Worm (Caenorhabditis elegans) whole organism, mixed stage, embryonic: Measurements from ENCODE around the gene egl-18.

Source experiments
- M03D4.4 ChIP-seq: sonication (generic microtip); optimal IDR thresholded peaks from 2 replicates; lab custom pipeline; 2017; ENCODE audit warnings: mild to moderate bottlenecking, missing genetic modification characterization, missing compliant biosample characterization
- bed-3 ChIP-seq: fragments of 200-800 bp; sonication (Bioruptor generic); optimal IDR thresholded peaks from 3 replicates; lab custom pipeline; 2018; ENCODE audit warnings: mild to moderate bottlenecking, missing genetic modification characterization, moderate library complexity, missing compliant biosample characterization
- blmp-1 ChIP-seq: fragments of 150-350 bp; optimal IDR thresholded peaks from 2 replicates; lab custom pipeline; 2014; ENCODE audit warnings: missing biosample characterization, missing genetic modification characterization
- ceh-39 ChIP-seq: fragments of 150-350 bp; optimal IDR thresholded peaks from 2 replicates; lab custom pipeline; 2014; ENCODE audit warnings: missing biosample characterization, missing genetic modification characterization
- ceh-43 ChIP-seq: fragments of 200-800 bp; sonication (Bioruptor generic); optimal IDR thresholded peaks from 2 replicates; lab custom pipeline; 2018; ENCODE audit warnings: mild to moderate bottlenecking, missing genetic modification characterization, moderate library complexity, missing compliant biosample characterization
- ceh-83 ChIP-seq: fragments of 200-800 bp; sonication (Bioruptor generic); optimal IDR thresholded peaks from 2 replicates; lab custom pipeline; 2018; ENCODE audit warnings: mild to moderate bottlenecking, missing genetic modification characterization, missing compliant biosample characterization
- ces-1 ChIP-seq: fragments of 150-350 bp; optimal IDR thresholded peaks from 2 replicates; lab custom pipeline; 2014; ENCODE audit warnings: missing biosample characterization, missing genetic modification reagents, missing genetic modification characterization
- cnd-1 ChIP-seq: fragments of 200-800 bp; sonication (Bioruptor generic); optimal IDR thresholded peaks from 2 replicates; lab custom pipeline; 2018; ENCODE audit warnings: mild to moderate bottlenecking, missing genetic modification characterization, missing compliant biosample characterization
- drap-1 ChIP-seq: fragments of 200-800 bp; sonication (Bioruptor generic); optimal IDR thresholded peaks from 3 replicates; lab custom pipeline; 2018; ENCODE audit warnings: mild to moderate bottlenecking, missing genetic modification characterization, missing compliant biosample characterization
- elt-1 ChIP-seq: sonication (generic microtip); optimal IDR thresholded peaks from 2 replicates; lab custom pipeline; 2017; ENCODE audit warnings: missing genetic modification characterization, mild to moderate bottlenecking, missing compliant biosample characterization, antibody characterized with exemption, moderate library complexity, borderline replicate concordance; ENCODE audit not compliant: insufficient read depth
- elt-3 ChIP-seq: fragments of 150-350 bp; optimal IDR thresholded peaks from 2 replicates; lab custom pipeline; 2014; ENCODE audit warnings: missing biosample characterization, missing genetic modification characterization
- flh-1 ChIP-seq: fragments of 200-800 bp; sonication (Bioruptor generic); optimal IDR thresholded peaks from 2 replicates; lab custom pipeline; 2018; ENCODE audit warnings: mild to moderate bottlenecking, missing genetic modification characterization, moderate library complexity, missing compliant biosample characterization
- ham-2 ChIP-seq: fragments of 200-800 bp; sonication (Bioruptor generic); optimal IDR thresholded peaks from 2 replicates; lab custom pipeline; 2018; ENCODE audit warnings: mild to moderate bottlenecking, missing genetic modification characterization, missing compliant biosample characterization
- hlh-1 ChIP-seq: fragments of 150-350 bp; optimal IDR thresholded peaks from 2 replicates; lab custom pipeline; 2014; ENCODE audit warnings: missing biosample characterization, missing genetic modification reagents, missing genetic modification characterization
- lin-13 ChIP-seq: fragments of 150-350 bp; optimal IDR thresholded peaks from 2 replicates; lab custom pipeline; 2014; ENCODE audit warnings: missing biosample characterization, missing genetic modification characterization
- lin-32 ChIP-seq: fragments of 200-800 bp; sonication (Bioruptor generic); optimal IDR thresholded peaks from 2 replicates; lab custom pipeline; 2018; ENCODE audit warnings: mild to moderate bottlenecking, missing genetic modification characterization, missing compliant biosample characterization
- lsy-2 ChIP-seq: fragments of 150-350 bp; optimal IDR thresholded peaks from 2 replicates; lab custom pipeline; 2014; ENCODE audit warnings: missing biosample characterization, missing genetic modification characterization
- mab-5 ChIP-seq: fragments of 150-350 bp; optimal IDR thresholded peaks from 2 replicates; lab custom pipeline; 2014; ENCODE audit warnings: missing biosample characterization, missing genetic modification characterization
- mep-1 ChIP-seq: fragments of 150-350 bp; optimal IDR thresholded peaks from 2 replicates; lab custom pipeline; 2017; ENCODE audit warnings: missing biosample characterization, missing genetic modification reagents, missing genetic modification characterization, inconsistent platforms
- mls-2 ChIP-seq: sonication (generic microtip); optimal IDR thresholded peaks from 2 replicates; lab custom pipeline; 2016; ENCODE audit warnings: mild to moderate bottlenecking, missing genetic modification characterization, moderate library complexity, missing compliant biosample characterization
- nhr-12 ChIP-seq: fragments of 150-350 bp; optimal IDR thresholded peaks from 2 replicates; lab custom pipeline; 2014; ENCODE audit warnings: missing biosample characterization, missing genetic modification characterization
- nhr-2 ChIP-seq: fragments of 150-350 bp; optimal IDR thresholded peaks from 2 replicates; lab custom pipeline; 2014; ENCODE audit warnings: missing biosample characterization, missing genetic modification characterization
- nhr-237 ChIP-seq: fragments of 150-350 bp; optimal IDR thresholded peaks from 2 replicates; lab custom pipeline; 2014; ENCODE audit warnings: missing biosample characterization, missing genetic modification characterization
- nhr-28 ChIP-seq: fragments of 150-350 bp; optimal IDR thresholded peaks from 2 replicates; lab custom pipeline; 2014; ENCODE audit warnings: missing biosample characterization, missing genetic modification characterization
- nhr-76 ChIP-seq: sonication (generic microtip); optimal IDR thresholded peaks from 2 replicates; lab custom pipeline; 2017; ENCODE audit warnings: missing biosample characterization, missing genetic modification characterization
- pha-4 ChIP-seq: fragments of 150-350 bp; optimal IDR thresholded peaks from 2 replicates; lab custom pipeline; 2018; ENCODE audit warnings: missing biosample characterization, missing genetic modification reagents, missing genetic modification characterization
- sem-2 ChIP-seq: fragments of 200-800 bp; sonication (Bioruptor generic); optimal IDR thresholded peaks from 2 replicates; lab custom pipeline; 2018; ENCODE audit warnings: mild to moderate bottlenecking, missing genetic modification characterization, missing compliant biosample characterization
- snpc-4 ChIP-seq: fragments of 150-350 bp; optimal IDR thresholded peaks from 2 replicates; lab custom pipeline; 2014; ENCODE audit warnings: missing biosample characterization, missing genetic modification characterization
- sptf-1 ChIP-seq: sonication (generic microtip); optimal IDR thresholded peaks from 2 replicates; lab custom pipeline; 2017; ENCODE audit warnings: mild to moderate bottlenecking, missing genetic modification characterization, moderate library complexity, missing compliant biosample characterization
- tbx-8 ChIP-seq: fragments of 200-800 bp; sonication (Bioruptor generic); optimal IDR thresholded peaks from 2 replicates; lab custom pipeline; 2018; ENCODE audit warnings: mild to moderate bottlenecking, missing genetic modification characterization, moderate library complexity, missing compliant biosample characterization
- unc-120 ChIP-seq: sonication (generic microtip); optimal IDR thresholded peaks from 2 replicates; lab custom pipeline; 2017; ENCODE audit warnings: missing genetic modification characterization, missing compliant biosample characterization; ENCODE audit not compliant: poor library complexity, severe bottlenecking
- unc-39 ChIP-seq: fragments of 150-350 bp; optimal IDR thresholded peaks from 2 replicates; lab custom pipeline; 2014; ENCODE audit warnings: missing biosample characterization, missing genetic modification characterization
- unc-62 ChIP-seq: fragments of 150-350 bp; optimal IDR thresholded peaks from 2 replicates; lab custom pipeline; 2014; ENCODE audit warnings: missing biosample characterization, missing genetic modification reagents, missing genetic modification characterization
- zip-8 ChIP-seq: fragments of 150-350 bp; optimal IDR thresholded peaks from 2 replicates; lab custom pipeline; 2014; ENCODE audit warnings: missing biosample characterization, missing genetic modification characterization
- ztf-11 ChIP-seq: fragments of 150-350 bp; optimal IDR thresholded peaks from 2 replicates; lab custom pipeline; 2014; ENCODE audit warnings: missing biosample characterization, missing genetic modification characterization

The egl-18 gene

ce11 chrIV:1891586-1891985 lies 10.5 kb upstream of the egl-18 start:
- no peak for TF ChIP-seq flh-1 (GFP tag; lab: Kevin White, UChicago)
- TF ChIP-seq tbx-8 (GFP tag; lab: Kevin White, UChicago): no peak
- no peak for TF ChIP-seq ham-2 (GFP tag; lab: Kevin White, UChicago)
- TF ChIP-seq mab-5 (tag; lab: Kevin White, UChicago): no peak

- TF ChIP-seq pha-4 (tag; lab: Kevin White, UChicago): no peak
- TF ChIP-seq lin-13 (tag; lab: Kevin White, UChicago): no peak
- no peak for TF ChIP-seq blmp-1
- no peak for TF ChIP-seq unc-120 (tag; lab: Kevin White, UChicago)
- TF ChIP-seq lsy-2 (tag; lab: Kevin White, UChicago): no peak
- TF ChIP-seq nhr-12 (tag; lab: Kevin White, UChicago): no peak
- no peak for TF ChIP-seq zip-8 (tag; lab: Kevin White, UChicago)
- no peak for TF ChIP-seq nhr-76
- TF ChIP-seq ces-1 (GFP tag; lab: Kevin White, UChicago): no peak
- no peak for TF ChIP-seq ceh-43 (GFP tag; lab: Kevin White, UChicago)
- TF ChIP-seq sem-2 (GFP tag; lab: Kevin White, UChicago): no peak
- no peak for TF ChIP-seq ztf-11 (tag; lab: Kevin White, UChicago)
Measured at ce11 chrIV:1892638-1893037, 9.5 kb upstream of the egl-18 start.

DNA sequence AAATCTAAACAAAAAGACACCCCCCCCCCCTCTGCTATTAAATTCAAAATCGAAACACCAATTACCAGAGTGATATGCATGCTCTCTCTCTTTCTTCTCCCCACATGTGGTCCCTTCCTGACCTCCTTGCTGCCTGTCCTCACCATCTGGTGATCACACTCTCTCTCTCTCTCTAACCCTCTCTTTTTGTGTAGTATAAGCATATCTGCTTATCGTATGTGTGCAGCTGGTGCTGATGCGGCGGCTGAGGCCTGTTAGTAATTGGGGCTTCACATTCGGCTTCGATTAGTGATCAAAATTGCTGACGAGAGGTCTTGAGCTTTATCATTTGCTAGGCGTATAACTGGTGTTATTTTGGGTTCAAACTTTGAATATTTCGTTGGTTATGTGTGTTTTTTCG lies 7.1 kb upstream of the egl-18 start:
- TF ChIP-seq hlh-1 (tag; lab: Kevin White, UChicago) (peak; percentile 67), sptf-1 (tag; lab: Kevin White, UChicago) (peak; percentile 41), ham-2 (GFP tag; lab: Kevin White, UChicago) (peak; percentile 24), mab-5 (tag; lab: Kevin White, UChicago) (no peak), cnd-1 (tag; lab: Kevin White, UChicago) (peak; percentile 69), lin-32 (peak; percentile 94), ces-1 (GFP tag; lab: Kevin White, UChicago) (peak; percentile 17), mls-2 (tag; lab: Kevin White, UChicago) (peak; percentile 59), tbx-8 (GFP tag; lab: Kevin White, UChicago) (no peak)

ce11 chrIV:1896145-1896544 lies 6.0 kb upstream of the egl-18 start:
- TF ChIP-seq blmp-1 (no peak), pha-4 (tag; lab: Kevin White, UChicago) (no peak), nhr-2 (tag; lab: Kevin White, UChicago) (peak; percentile 70), ham-2 (GFP tag; lab: Kevin White, UChicago) (peak; percentile 66), M03D4.4 (peak; percentile 16), sptf-1 (tag; lab: Kevin White, UChicago) (peak; percentile 59), sem-2 (GFP tag; lab: Kevin White, UChicago) (no peak), lin-32 (no peak), ceh-43 (GFP tag; lab: Kevin White, UChicago) (peak; percentile 73), ztf-11 (tag; lab: Kevin White, UChicago) (no peak), lin-13 (tag; lab: Kevin White, UChicago) (no peak), bed-3 (GFP tag; lab: Kevin White, UChicago) (no peak), lsy-2 (tag; lab: Kevin White, UChicago) (no peak), unc-62 (GFP tag; lab: Kevin White, UChicago) (no peak), nhr-28 (tag; lab: Kevin White, UChicago) (no peak), drap-1 (GFP tag; lab: Kevin White, UChicago) (no peak), tbx-8 (GFP tag; lab: Kevin White, UChicago) (no peak), hlh-1 (tag; lab: Kevin White, UChicago) (no peak), unc-39 (tag; lab: Kevin White, UChicago) (no peak), mab-5 (tag; lab: Kevin White, UChicago) (no peak), nhr-76 (no peak), elt-1 (tag; lab: Kevin White, UChicago) (peak; percentile 16), flh-1 (GFP tag; lab: Kevin White, UChicago) (no peak), unc-120 (tag; lab: Kevin White, UChicago) (no peak), mls-2 (tag; lab: Kevin White, UChicago) (peak; percentile 65), mep-1 (no peak), ces-1 (GFP tag; lab: Kevin White, UChicago) (peak; percentile 12), snpc-4 (tag; lab: Kevin White, UChicago) (no peak), ceh-39 (no peak), nhr-237 (no peak), elt-3 (tag; lab: Kevin White, UChicago) (no peak), zip-8 (tag; lab: Kevin White, UChicago) (no peak), ceh-83 (peak; percentile 35)
